Worm (Caenorhabditis elegans) whole organism, young adult: ENCODE measurements around the gene srw-94.
"Not testable (repeated sequence)": the region's sequence is repeated elsewhere in the genome, so short reads cannot be mapped to it uniquely, and the experiment has no call there.

Experiments used
- ZK185.1 ChIP-seq: sonication (generic microtip); optimal IDR thresholded peaks from 2 replicates; lab custom pipeline; 2016; ENCODE audit warnings: mild to moderate bottlenecking, missing genetic modification characterization, missing compliant biosample characterization; ENCODE audit not compliant: poor library complexity, severe bottlenecking
- ama-1 ChIP-seq, 3 experiments: fragments of 150-350 bp in 1 of 3; sonication (generic microtip) in 2 of 3; optimal IDR thresholded peaks; 2 replicates each; lab custom pipeline; 2014 to 2018; ENCODE audit warnings: missing biosample characterization in 2 of 3, missing genetic modification characterization in 2 of 3, missing genetic modification reagents in 2 of 3
- atf-7 ChIP-seq: sonication (generic microtip); optimal IDR thresholded peaks from 2 replicates; lab custom pipeline; 2017; ENCODE audit warnings: mild to moderate bottlenecking, missing genetic modification characterization, missing compliant biosample characterization
- gei-17 ChIP-seq: fragments of 200-800 bp; sonication (Bioruptor generic); optimal IDR thresholded peaks from 2 replicates; lab custom pipeline; 2018; ENCODE audit warnings: mild to moderate bottlenecking, missing genetic modification characterization, missing compliant biosample characterization
- lin-35 ChIP-seq, 3 experiments: fragments of 150-350 bp in 2 of 3; sonication (generic microtip) in 1 of 3; optimal IDR thresholded peaks; 2 replicates each; lab custom pipeline; 2014 to 2018; ENCODE audit warnings: missing biosample characterization in 3 of 3, missing genetic modification characterization in 3 of 3, missing genetic modification reagents in 3 of 3
- pha-4 ChIP-seq: fragments of 150-350 bp; sonication (generic microtip); optimal IDR thresholded peaks from 2 replicates; lab custom pipeline; 2014; ENCODE audit warnings: missing biosample characterization, missing genetic modification reagents, missing genetic modification characterization
- snpc-4 ChIP-seq, 5 experiments: fragments of 150-350 bp in 1 of 5; sonication (generic microtip) in 4 of 5; optimal IDR thresholded peaks; 2 replicates each; lab custom pipeline; 2014 to 2018; ENCODE audit warnings: missing genetic modification characterization in 5 of 5, missing biosample characterization in 3 of 5, antibody characterized with exemption in 2 of 5, mild to moderate bottlenecking in 2 of 5, missing compliant biosample characterization in 2 of 5, missing genotype in 2 of 5, moderate library complexity in 2 of 5, missing genetic modification reagents in 1 of 5
- unc-130 ChIP-seq: sonication (generic microtip); optimal IDR thresholded peaks from 2 replicates; lab custom pipeline; 2016; ENCODE audit warnings: missing genetic modification reagents, missing genetic modification characterization, missing compliant biosample characterization

DNA sequence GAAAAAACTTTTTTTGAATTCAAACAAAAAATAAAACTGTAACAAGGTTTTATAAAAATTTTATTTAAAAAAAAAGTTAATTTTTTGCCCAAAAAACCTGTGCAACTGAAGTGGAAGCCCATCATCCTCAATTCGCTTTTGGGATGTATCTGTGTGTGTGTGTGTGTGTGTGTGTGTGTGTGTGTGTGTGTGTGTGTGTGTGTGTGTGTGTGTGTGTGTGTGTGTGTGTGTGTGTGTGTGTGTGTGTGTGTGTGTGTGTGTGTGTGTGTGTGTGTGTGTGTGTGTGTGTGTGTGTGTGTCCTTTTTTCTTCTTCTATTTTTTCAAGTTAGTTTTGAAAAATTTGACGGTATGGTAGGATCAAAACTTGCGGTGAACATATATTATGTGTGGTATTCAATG lies 29.6 kb upstream of the srw-94 start:
- not testable (repeated sequence) for TF ChIP-seq unc-130; atf-7 (tag; lab: Kevin White, UChicago); gei-17 (GFP tag; lab: Kevin White, UChicago); lin-35 (GFP tag; optimal IDR thresholded peaks at IDR 0.05; lab: Kevin White, UChicago); pha-4 (tag; lab: Kevin White, UChicago); ama-1 (optimal IDR thresholded peaks at IDR 0.05; lab: Kevin White, UChicago); ama-1 (GFP tag; optimal IDR thresholded peaks at IDR 0.05; lab: Kevin White, UChicago); snpc-4 (GFP tag; optimal IDR thresholded peaks at IDR 0.05; lab: Kevin White, UChicago); ZK185.1
- peak in 1 of 4 experiments; percentile 52 for TF ChIP-seq snpc-4 (tag; optimal IDR thresholded peaks at IDR 0.05; lab: Kevin White, UChicago)
